Fruit fly (Drosophila melanogaster): ENCODE data around the gene Spn28F.

Spn28F gene

dm6 chr2L:8212666-8213270, 28.8 kb downstream of the Spn28F start, which contains the start of the genes CG8372 and CG8360 (continued):
- TF ChIP-seq CG2116 (GFP tag; optimal IDR thresholded peaks at IDR 0.05) = peak; percentile 91
- no peak for TF ChIP-seq abd-A (tag; optimal IDR thresholded peaks at IDR 0.05)
- TF ChIP-seq pita (GFP tag; optimal IDR thresholded peaks at IDR 0.05) = no peak
- TF ChIP-seq CG16863 (GFP tag; optimal IDR thresholded peaks at IDR 0.05) = peak; percentile 99
- TF ChIP-seq CG17912 (GFP tag; optimal IDR thresholded peaks at IDR 0.05) = peak; percentile 94
- TF ChIP-seq dm (GFP tag; optimal IDR thresholded peaks at IDR 0.05) = peak; percentile 98
- TF ChIP-seq CG33557 (GFP tag; optimal IDR thresholded peaks at IDR 0.05) = peak; percentile 95
- peak; percentile 99 for TF ChIP-seq fu2 (GFP tag; optimal IDR thresholded peaks at IDR 0.05)
- peak; percentile 98 for TF ChIP-seq gcm (GFP tag; optimal IDR thresholded peaks at IDR 0.05)
- peak; percentile 99 for TF ChIP-seq Six4 (GFP tag; optimal IDR thresholded peaks at IDR 0.05)
- TF ChIP-seq tna (GFP tag; IDR thresholded peaks at IDR 0.05; ENCODE audit: partially characterized antibody) = no peak
- peak; percentile 97 for TF ChIP-seq MTF-1 (GFP tag; optimal IDR thresholded peaks at IDR 0.05; ENCODE audit: borderline replicate concordance)
- TF ChIP-seq kah (GFP tag; optimal IDR thresholded peaks at IDR 0.05) = peak; percentile 93
- TF ChIP-seq CG13775 (GFP tag; optimal IDR thresholded peaks at IDR 0.05) = peak; percentile 98
- TF ChIP-seq Hand (GFP tag; optimal IDR thresholded peaks at IDR 0.05) = peak; percentile 97
- TF ChIP-seq CG11560 (tag; IDR thresholded peaks at IDR 0.05) = peak; percentile 93
- TF ChIP-seq wek (GFP tag; optimal IDR thresholded peaks at IDR 0.05) = peak; percentile 91
- peak; percentile 98 for TF ChIP-seq CG13296 (GFP tag; optimal IDR thresholded peaks at IDR 0.05)
- peak; percentile 92 for TF ChIP-seq Jarid2 (GFP tag; optimal IDR thresholded peaks at IDR 0.05)
- TF ChIP-seq B-H2 (GFP tag; optimal IDR thresholded peaks at IDR 0.05) = peak; percentile 98
- peak; percentile 98 for TF ChIP-seq CG18262 (tag; optimal IDR thresholded peaks at IDR 0.05)
- TF ChIP-seq ara (GFP tag; IDR thresholded peaks at IDR 0.05) = peak; percentile 99
- TF ChIP-seq Mad (GFP tag; optimal IDR thresholded peaks at IDR 0.05) = peak; percentile 99
- TF ChIP-seq pho (GFP tag; optimal IDR thresholded peaks at IDR 0.05) = peak; percentile 99
- TF ChIP-seq CG18619 (GFP tag; optimal IDR thresholded peaks at IDR 0.05) = peak; percentile 98
- peak; percentile 99 for TF ChIP-seq B-H1 (GFP tag; IDR thresholded peaks at IDR 0.05)
- peak; percentile 99 for TF ChIP-seq ab (GFP tag; optimal IDR thresholded peaks at IDR 0.05)
- TF ChIP-seq CG6689 (GFP tag; IDR thresholded peaks at IDR 0.05) = peak; percentile 99
- TF ChIP-seq cato (GFP tag; optimal IDR thresholded peaks at IDR 0.05; ENCODE audit: borderline replicate concordance) = peak; percentile 98
- TF ChIP-seq Bteb2 (GFP tag; optimal IDR thresholded peaks at IDR 0.05) = peak; percentile 99
- peak; percentile 97 for TF ChIP-seq cas (GFP tag; IDR thresholded peaks at IDR 0.05)
- TF ChIP-seq Kr (GFP tag; optimal IDR thresholded peaks at IDR 0.05) = peak; percentile 18
- TF ChIP-seq fd102C (GFP tag; optimal IDR thresholded peaks at IDR 0.05) = peak; percentile 90
- TF ChIP-seq CG10979 (tag; optimal IDR thresholded peaks at IDR 0.05) = peak; percentile 98
- peak; percentile 96 for TF ChIP-seq CG7271 (tag; optimal IDR thresholded peaks at IDR 0.05)
- TF ChIP-seq HLH4C (GFP tag; IDR thresholded peaks at IDR 0.05; ENCODE audit: partially characterized antibody) = 0 out of 3 replicates have a peak, but pooled peaks have one; percentile 20
- TF ChIP-seq Dek (tag; optimal IDR thresholded peaks at IDR 0.05) = peak; percentile 98
- peak; percentile 98 to 99 for TF ChIP-seq bsh (GFP tag; optimal IDR thresholded peaks at IDR 0.05)
- peak; percentile 88 for TF ChIP-seq CG10321 (GFP tag; IDR thresholded peaks at IDR 0.05)
- peak; percentile 98 for TF ChIP-seq emc (GFP tag; optimal IDR thresholded peaks at IDR 0.05)
- peak; percentile 96 for TF ChIP-seq sqz (GFP tag; optimal IDR thresholded peaks at IDR 0.05)
- TF ChIP-seq ftz-f1 (GFP tag; optimal IDR thresholded peaks at IDR 0.05) = peak; percentile 82
- TF ChIP-seq gsb (GFP tag; IDR thresholded peaks at IDR 0.05) = peak; percentile 98
- peak; percentile 99 for TF ChIP-seq Dad (GFP tag; optimal IDR thresholded peaks at IDR 0.05)
- peak; percentile 99 for TF ChIP-seq CG10654 (GFP tag; optimal IDR thresholded peaks at IDR 0.05)
- TF ChIP-seq jing (GFP tag; optimal IDR thresholded peaks at IDR 0.05) = peak; percentile 99
- TF ChIP-seq CG34376 (GFP tag; optimal IDR thresholded peaks at IDR 0.05) = peak; percentile 98
- TF ChIP-seq cwo (GFP tag; optimal IDR thresholded peaks at IDR 0.05) = peak; percentile 97
- peak; percentile 98 for TF ChIP-seq CG4854 (GFP tag; optimal IDR thresholded peaks at IDR 0.05)
